Worm (Caenorhabditis elegans) whole organism, L3 larva: Measurements from ENCODE around the gene T26C11.8.

ENCODE experiments used
- R02D3.7 ChIP-seq: fragments of 150-350 bp; optimal IDR thresholded peaks from 2 replicates; lab custom pipeline; 2014; ENCODE audit warnings: missing biosample characterization, missing genetic modification characterization
- ZK546.5 ChIP-seq: sonication (generic microtip); optimal IDR thresholded peaks from 2 replicates; lab custom pipeline; 2017; ENCODE audit warnings: missing biosample characterization, missing genetic modification characterization
- aly-2 ChIP-seq: fragments of 150-350 bp; optimal IDR thresholded peaks from 2 replicates; lab custom pipeline; 2014; ENCODE audit warnings: missing biosample characterization, missing genetic modification characterization
- ama-1 ChIP-seq: fragments of 150-350 bp; optimal IDR thresholded peaks from 2 replicates; lab custom pipeline; 2018
- ceh-16 ChIP-seq: sonication (generic microtip); optimal IDR thresholded peaks from 2 replicates; lab custom pipeline; 2017; ENCODE audit warnings: missing biosample characterization, missing genetic modification characterization
- ceh-82 ChIP-seq: fragments of 150-350 bp; optimal IDR thresholded peaks from 2 replicates; lab custom pipeline; 2014; ENCODE audit warnings: missing biosample characterization, missing genetic modification characterization
- daf-12 ChIP-seq: fragments of 150-350 bp; optimal IDR thresholded peaks from 2 replicates; lab custom pipeline; 2014; ENCODE audit warnings: missing biosample characterization, missing genetic modification reagents, missing genetic modification characterization
- egl-27 ChIP-seq: sonication (generic microtip); optimal IDR thresholded peaks from 4 replicates; lab custom pipeline; 2017; ENCODE audit warnings: missing biosample characterization, missing genetic modification reagents, missing genetic modification characterization
- egl-5 ChIP-seq: fragments of 150-350 bp; optimal IDR thresholded peaks from 2 replicates; lab custom pipeline; 2017; ENCODE audit warnings: missing biosample characterization, missing genetic modification reagents, missing genetic modification characterization, inconsistent platforms
- elt-2 ChIP-seq: sonication (generic microtip); optimal IDR thresholded peaks from 2 replicates; lab custom pipeline; 2016; ENCODE audit warnings: missing genetic modification reagents, mild to moderate bottlenecking, missing genetic modification characterization, missing compliant biosample characterization
- elt-3 ChIP-seq, 3 experiments: fragments of 150-350 bp in 1 of 3; sonication (generic microtip) in 2 of 3; optimal IDR thresholded peaks; 2 replicates in 2 of 3; 4 replicates in 1 of 3; lab custom pipeline; 2014 to 2017; ENCODE audit warnings: missing biosample characterization in 3 of 3, missing genetic modification characterization in 3 of 3
- eor-1 ChIP-seq, 2 experiments: fragments of 150-350 bp; optimal IDR thresholded peaks; 2 replicates each; lab custom pipeline; 2014 to 2018; ENCODE audit warnings: missing biosample characterization in 2 of 2, missing genetic modification characterization in 2 of 2
- fkh-10 ChIP-seq: sonication (generic microtip); optimal IDR thresholded peaks from 2 replicates; lab custom pipeline; 2017; ENCODE audit warnings: missing biosample characterization, missing genetic modification reagents, missing genetic modification characterization
- fkh-2 ChIP-seq: fragments of 150-350 bp; optimal IDR thresholded peaks from 2 replicates; lab custom pipeline; 2014; ENCODE audit warnings: missing biosample characterization, missing genetic modification reagents, missing genetic modification characterization
- hmg-11 ChIP-seq: sonication (generic microtip); optimal IDR thresholded peaks from 2 replicates; lab custom pipeline; 2016; ENCODE audit warnings: missing genetic modification characterization, missing compliant biosample characterization
- jun-1 ChIP-seq: fragments of 150-350 bp; optimal IDR thresholded peaks from 2 replicates; lab custom pipeline; 2014; ENCODE audit warnings: missing biosample characterization, missing genetic modification reagents, missing genetic modification characterization
- lin-15B ChIP-seq: fragments of 150-350 bp; optimal IDR thresholded peaks from 2 replicates; lab custom pipeline; 2014; ENCODE audit warnings: missing biosample characterization, missing genetic modification characterization
- lin-39 ChIP-seq: fragments of 150-350 bp; optimal IDR thresholded peaks from 2 replicates; lab custom pipeline; 2018; ENCODE audit warnings: missing biosample characterization, missing genetic modification reagents, missing genetic modification characterization
- lsy-12 ChIP-seq: sonication (generic microtip); optimal IDR thresholded peaks from 2 replicates; lab custom pipeline; 2016; ENCODE audit warnings: mild to moderate bottlenecking, missing genetic modification characterization, missing compliant biosample characterization
- mdl-1 ChIP-seq: fragments of 150-350 bp; optimal IDR thresholded peaks from 2 replicates; lab custom pipeline; 2014; ENCODE audit warnings: missing biosample characterization, missing genetic modification characterization
- mml-1 ChIP-seq: fragments of 150-350 bp; sonication (generic microtip); optimal IDR thresholded peaks from 3 replicates; lab custom pipeline; 2014; ENCODE audit warnings: missing biosample characterization, missing genetic modification characterization
- nfya-1 ChIP-seq: sonication (generic microtip); optimal IDR thresholded peaks from 2 replicates; lab custom pipeline; 2017; ENCODE audit warnings: missing genetic modification characterization, mild to moderate bottlenecking, missing compliant biosample characterization, antibody characterized with exemption, moderate library complexity; ENCODE audit not compliant: insufficient read depth
- nhr-11 ChIP-seq: fragments of 150-350 bp; optimal IDR thresholded peaks from 2 replicates; lab custom pipeline; 2014; ENCODE audit warnings: missing biosample characterization, missing genetic modification characterization
- nhr-12 ChIP-seq: fragments of 150-350 bp; optimal IDR thresholded peaks from 2 replicates; lab custom pipeline; 2014; ENCODE audit warnings: missing biosample characterization, missing genetic modification characterization
- nhr-23 ChIP-seq: fragments of 150-350 bp; optimal IDR thresholded peaks from 2 replicates; lab custom pipeline; 2014; ENCODE audit warnings: missing biosample characterization, missing genetic modification reagents, missing genetic modification characterization
- nhr-237 ChIP-seq: fragments of 150-350 bp; optimal IDR thresholded peaks from 2 replicates; lab custom pipeline; 2014; ENCODE audit warnings: missing biosample characterization, missing genetic modification characterization
- nhr-25 ChIP-seq: sonication (generic microtip); optimal IDR thresholded peaks from 2 replicates; lab custom pipeline; 2017; ENCODE audit warnings: missing biosample characterization, missing genetic modification characterization
- nhr-28 ChIP-seq: fragments of 150-350 bp; optimal IDR thresholded peaks from 2 replicates; lab custom pipeline; 2014; ENCODE audit warnings: missing biosample characterization, missing genetic modification characterization
- nhr-43 ChIP-seq: sonication (generic microtip); optimal IDR thresholded peaks from 2 replicates; lab custom pipeline; 2016; ENCODE audit warnings: mild to moderate bottlenecking, missing genetic modification characterization, missing compliant biosample characterization; ENCODE audit not compliant: poor library complexity, severe bottlenecking
- nhr-76 ChIP-seq: fragments of 150-350 bp; sonication (generic microtip); optimal IDR thresholded peaks from 5 replicates; lab custom pipeline; 2014; ENCODE audit warnings: missing biosample characterization, missing genetic modification characterization
- nhr-77 ChIP-seq: fragments of 150-350 bp; optimal IDR thresholded peaks from 2 replicates; lab custom pipeline; 2014; ENCODE audit warnings: missing biosample characterization, missing genetic modification characterization
- pqm-1 ChIP-seq: fragments of 150-350 bp; optimal IDR thresholded peaks from 2 replicates; lab custom pipeline; 2017; ENCODE audit warnings: missing biosample characterization, missing genetic modification characterization, inconsistent platforms
- skn-1 ChIP-seq: fragments of 150-350 bp; optimal IDR thresholded peaks from 2 replicates; lab custom pipeline; 2014; ENCODE audit warnings: missing biosample characterization, missing genetic modification characterization
- snpc-4 ChIP-seq: fragments of 150-350 bp; optimal IDR thresholded peaks from 2 replicates; lab custom pipeline; 2014; ENCODE audit warnings: missing biosample characterization, missing genetic modification characterization
- tbx-2 ChIP-seq: sonication (generic microtip); optimal IDR thresholded peaks from 2 replicates; lab custom pipeline; 2016; ENCODE audit warnings: mild to moderate bottlenecking, missing genetic modification characterization, missing compliant biosample characterization
- unc-39 ChIP-seq: sonication (generic microtip); optimal IDR thresholded peaks from 4 replicates; lab custom pipeline; 2017; ENCODE audit warnings: missing biosample characterization, missing genetic modification characterization
- zag-1 ChIP-seq: fragments of 150-350 bp; optimal IDR thresholded peaks from 2 replicates; lab custom pipeline; 2014; ENCODE audit warnings: missing biosample characterization, missing genetic modification characterization
- ztf-11 ChIP-seq: fragments of 150-350 bp; optimal IDR thresholded peaks from 2 replicates; lab custom pipeline; 2014; ENCODE audit warnings: missing biosample characterization, missing genetic modification characterization
- ztf-4 ChIP-seq: fragments of 150-350 bp; optimal IDR thresholded peaks from 2 replicates; lab custom pipeline; 2014; ENCODE audit warnings: missing biosample characterization, missing genetic modification characterization

T26C11.8 gene

ce11 chrX:1890817-1891216, 30.3 kb downstream of the T26C11.8 start:
- TF ChIP-seq nhr-11 (tag; lab: Kevin White, UChicago) (no peak), ztf-4 (no peak), eor-1 (tag; optimal IDR thresholded peaks at IDR 0.05; lab: Kevin White, UChicago) (no peak), daf-12 (tag; lab: Kevin White, UChicago) (no peak), ama-1 (lab: Kevin White, UChicago) (no peak), zag-1 (tag; lab: Kevin White, UChicago) (no peak), unc-39 (no peak), jun-1 (tag; lab: Kevin White, UChicago) (no peak), nhr-12 (tag; lab: Kevin White, UChicago) (no peak), nhr-43 (tag; lab: Kevin White, UChicago) (no peak), nhr-25 (tag; lab: Kevin White, UChicago) (no peak), pqm-1 (tag; lab: Kevin White, UChicago) (no peak), ZK546.5 (tag; lab: Kevin White, UChicago) (no peak), nhr-28 (tag; lab: Kevin White, UChicago) (no peak), egl-5 (tag; lab: Kevin White, UChicago) (no peak), ceh-16 (tag; lab: Kevin White, UChicago) (no peak), lsy-12 (tag; lab: Kevin White, UChicago) (no peak)

- TF ChIP-seq snpc-4 (no peak), skn-1 (no peak), ztf-11 (tag; lab: Kevin White, UChicago) (no peak), nhr-25 (tag; lab: Kevin White, UChicago) (no peak)
Observed at ce11 chrX:1891887-1892286, 31.4 kb downstream of the T26C11.8 start, which contains the start of gene B0294.3. TSS of gene B0294.3 (plus strand) at chrX:1892187.

- no peak for TF ChIP-seq ZK546.5 (tag; lab: Kevin White, UChicago)
- TF ChIP-seq eor-1 (tag; optimal IDR thresholded peaks at IDR 0.05; lab: Kevin White, UChicago), result no peak
- no peak for TF ChIP-seq mml-1 (tag; lab: Kevin White, UChicago)
- no peak for TF ChIP-seq aly-2
- no peak for TF ChIP-seq jun-1 (tag; lab: Kevin White, UChicago)
- TF ChIP-seq nhr-76, result no peak
- no peak for TF ChIP-seq ceh-16 (tag; lab: Kevin White, UChicago)
Observed at ce11 chrX:1897243-1897642, 36.7 kb downstream of the T26C11.8 start, which contains the start of gene B0294.1. TSS of gene B0294.1 (minus strand) at chrX:1897343.

- TF ChIP-seq elt-3 (tag; optimal IDR thresholded peaks at IDR 0.05; lab: Kevin White, UChicago) (no peak), nhr-23 (tag; lab: Kevin White, UChicago) (no peak), daf-12 (tag; lab: Kevin White, UChicago) (no peak), fkh-10 (no peak), tbx-2 (tag; lab: Kevin White, UChicago) (no peak), lin-15B (tag; lab: Kevin White, UChicago) (no peak), hmg-11 (tag; lab: Kevin White, UChicago) (no peak), egl-27 (tag; lab: Kevin White, UChicago) (no peak), elt-2 (tag; lab: Kevin White, UChicago) (no peak), nhr-76 (no peak), nhr-77 (tag; lab: Kevin White, UChicago) (no peak), jun-1 (tag; lab: Kevin White, UChicago) (no peak)
- TF ChIP-seq, all 47 proteins: peak for 0
Observed at ce11 chrX:1901480-1901879, 41.0 kb downstream of the T26C11.8 start.

- peak; percentile 70 for TF ChIP-seq fkh-10
- no peak for TF ChIP-seq ZK546.5 (tag; lab: Kevin White, UChicago)
- TF ChIP-seq, all 47 proteins: peak for 1
Observed at ce11 chrX:1907009-1907408, 46.5 kb downstream of the T26C11.8 start.

DNA sequence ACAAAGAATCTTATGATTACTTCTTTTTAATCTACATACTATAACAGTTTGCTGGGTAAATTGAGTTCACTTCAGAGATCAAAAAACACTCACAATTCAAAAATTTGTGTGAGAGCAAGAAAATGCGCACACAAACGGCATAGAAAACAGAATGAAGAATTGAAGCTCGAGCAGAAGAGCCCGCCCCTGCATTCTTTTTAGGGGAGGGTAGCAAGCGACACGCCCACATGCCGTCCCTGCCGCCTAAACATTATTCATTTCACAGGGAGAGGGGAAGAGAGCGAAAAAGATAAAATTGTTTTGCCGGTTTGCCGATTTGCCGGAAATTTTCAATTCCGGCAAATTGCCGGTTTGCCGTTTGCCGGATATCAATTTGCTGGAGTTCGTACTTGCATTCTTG, 48.8 kb downstream of the T26C11.8 start:
- no peak for TF ChIP-seq daf-12 (tag; lab: Kevin White, UChicago)
- TF ChIP-seq nfya-1, result no peak
- peak; percentile 46 for TF ChIP-seq fkh-2 (tag; lab: Kevin White, UChicago)
- TF ChIP-seq jun-1 (tag; lab: Kevin White, UChicago), result peak; percentile 89
- TF ChIP-seq elt-3 (tag; optimal IDR thresholded peaks at IDR 0.05; lab: Kevin White, UChicago), result peak in 1 of 3 experiments; percentile 56
- TF ChIP-seq fkh-10, result peak; percentile 13
- TF ChIP-seq ceh-16 (tag; lab: Kevin White, UChicago), result no peak
- TF ChIP-seq unc-39, result no peak
- no peak for TF ChIP-seq ZK546.5 (tag; lab: Kevin White, UChicago)
- peak; percentile 85 for TF ChIP-seq nhr-43 (tag; lab: Kevin White, UChicago)
- peak; percentile 18 for TF ChIP-seq pqm-1 (tag; lab: Kevin White, UChicago)
- TF ChIP-seq nhr-77 (tag; lab: Kevin White, UChicago), result peak; percentile 80
- peak; percentile 59 for TF ChIP-seq nhr-237 (tag; lab: Kevin White, UChicago)
- TF ChIP-seq hmg-11 (tag; lab: Kevin White, UChicago), result peak; percentile 85
- TF ChIP-seq nhr-11 (tag; lab: Kevin White, UChicago), result peak; percentile 52
- TF ChIP-seq nhr-23 (tag; lab: Kevin White, UChicago), result peak; percentile 61
- TF ChIP-seq lsy-12 (tag; lab: Kevin White, UChicago), result peak; percentile 86
- TF ChIP-seq aly-2, result no peak
- peak; percentile 43 for TF ChIP-seq egl-5 (tag; lab: Kevin White, UChicago)
- TF ChIP-seq lin-39 (tag; lab: Kevin White, UChicago), result peak; percentile 60
- peak; percentile 90 for TF ChIP-seq ceh-82 (tag; lab: Kevin White, UChicago)
- peak; percentile 72 for TF ChIP-seq R02D3.7 (tag; lab: Kevin White, UChicago)
- TF ChIP-seq elt-2 (tag; lab: Kevin White, UChicago), result peak; percentile 55
- peak; percentile 76 for TF ChIP-seq snpc-4
- TF ChIP-seq nhr-28 (tag; lab: Kevin White, UChicago), result no peak
- TF ChIP-seq mdl-1 (tag; lab: Kevin White, UChicago), result peak; percentile 16
- no peak for TF ChIP-seq ztf-11 (tag; lab: Kevin White, UChicago)
